Fruit fly (Drosophila melanogaster) whole organism, larva: ENCODE measurements around the gene CG42540.

Experiments
- noc ChIP-seq: fragments of 200-800 bp; sonication (Bioruptor generic); optimal IDR thresholded peaks from 3 replicates; lab custom pipeline; 2019; ENCODE audit warnings: missing biosample characterization, mild to moderate bottlenecking, missing genetic modification characterization, moderate library complexity

CG42540 gene

DNA sequence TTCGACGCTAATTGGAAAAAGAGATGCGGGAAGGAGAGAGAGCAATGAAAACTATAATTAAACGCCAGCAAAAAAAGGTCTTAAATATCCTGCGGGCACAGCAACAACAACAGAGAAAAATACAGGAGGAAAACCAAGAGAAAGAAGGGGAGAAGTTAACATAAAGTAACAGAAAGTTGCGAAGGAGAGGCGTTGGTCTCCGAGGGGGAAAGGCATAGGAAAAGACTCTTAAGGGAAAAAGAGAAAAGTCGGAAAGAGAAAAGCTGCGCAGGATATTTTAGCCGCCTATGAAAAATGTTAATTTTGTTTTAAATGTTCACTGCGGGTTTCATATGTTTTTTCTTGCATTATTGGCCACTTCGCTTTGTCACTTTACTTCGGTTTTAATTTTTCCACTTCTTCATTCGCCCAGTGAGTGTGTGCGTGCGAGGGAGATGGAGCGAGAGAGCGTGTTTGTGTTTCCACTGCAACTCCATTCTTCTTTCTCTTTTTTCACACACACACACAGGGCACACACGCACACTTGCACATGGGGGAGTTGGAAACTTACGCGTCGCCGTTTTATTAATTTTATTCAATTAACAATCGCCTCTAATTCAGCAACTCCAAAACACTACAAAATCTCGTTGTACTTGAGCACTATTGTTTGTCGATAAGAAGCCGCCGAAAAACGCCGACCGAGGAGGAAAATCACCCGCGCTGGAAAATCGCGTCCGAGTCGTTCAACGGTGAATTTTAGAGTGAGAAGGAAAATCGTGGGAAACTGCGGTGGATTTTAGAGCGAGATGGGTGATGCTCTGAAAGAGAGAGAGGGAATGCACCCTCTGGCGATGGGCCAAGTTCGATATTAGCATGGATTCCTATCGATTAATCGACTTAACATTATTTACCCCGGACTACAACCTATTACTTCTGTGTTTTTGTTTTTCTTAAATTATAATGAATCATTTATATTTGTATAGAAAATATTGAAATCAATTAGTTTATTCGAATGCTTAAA is 69.8 kb downstream of the CG42540 start, which contains the start of gene Src64B:
Gene Src64B, minus strand, starts transcription at position 810 of the 1,000 bp plus-strand sequence.
- no peak for TF ChIP-seq noc (tag; lab: Kevin White, UChicago)

DNA sequence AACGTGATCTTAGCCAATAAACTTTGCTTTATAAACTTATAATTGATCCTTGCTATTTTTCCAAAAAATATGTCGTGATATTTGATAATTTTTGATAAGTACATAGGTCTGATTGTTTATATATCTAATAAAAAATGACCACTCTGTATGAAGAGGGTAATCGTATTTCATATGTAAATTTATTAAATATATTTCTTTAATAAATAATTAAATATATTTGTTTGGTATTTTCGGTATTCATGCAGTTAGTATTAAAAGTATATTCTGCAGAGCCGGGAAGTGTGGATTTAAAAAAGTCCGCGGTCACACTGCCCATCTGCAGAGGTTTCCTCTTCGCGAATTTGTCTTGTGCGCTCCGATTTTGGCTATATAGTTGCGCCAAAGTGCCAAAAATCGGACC is 70.5 kb downstream of the CG42540 start, which contains the start of gene HDAC1:
Gene HDAC1, plus strand, starts transcription at position 301 of the 400 bp plus-strand sequence.
- no peak for TF ChIP-seq noc (tag; lab: Kevin White, UChicago)

- peak; percentile 15 for TF ChIP-seq noc (tag; lab: Kevin White, UChicago)
These were observed 71.1 kb downstream of the CG42540 start for dm6 chr3L:4627012-4627411.

DNA sequence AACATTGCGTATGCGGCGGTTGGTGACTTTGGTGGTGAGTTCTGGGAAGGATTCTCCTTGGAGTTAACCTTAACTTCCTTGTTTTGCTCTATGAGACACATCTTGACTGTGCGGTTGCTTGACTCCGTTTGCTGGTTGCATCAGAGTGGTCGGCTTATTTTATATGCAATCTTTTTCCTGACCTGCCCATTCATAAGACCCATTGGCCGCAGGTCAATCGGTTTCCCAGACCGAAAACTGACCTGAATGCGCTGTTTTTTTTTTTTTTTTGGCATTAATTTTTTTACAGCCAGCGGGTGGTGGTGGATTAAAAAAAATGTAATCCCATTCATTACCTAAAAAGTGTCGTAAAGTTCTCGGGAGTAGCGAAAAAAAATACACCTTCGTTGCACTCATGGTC is 78.8 kb downstream of the CG42540 start, which contains the start of gene CG13716:
Gene CG13716, minus strand, starts transcription at position 101 of the 400 bp plus-strand sequence.
- TF ChIP-seq noc (tag; lab: Kevin White, UChicago), result no peak
